Fruit fly (Drosophila melanogaster): Measurements from ENCODE around the gene CG33286.

dm6 chr3L:20950520-20951135, 23.9 kb downstream of the CG33286 start:
- TF ChIP-seq CG33017 (tag; optimal IDR thresholded peaks at IDR 0.05) (no peak), pad (GFP tag; optimal IDR thresholded peaks at IDR 0.05) (no peak), CG1620 (GFP tag; optimal IDR thresholded peaks at IDR 0.05) (no peak), cic (GFP tag; optimal IDR thresholded peaks at IDR 0.05) (no peak), Clk (GFP tag; optimal IDR thresholded peaks at IDR 0.05) (no peak), CG7101 (tag; optimal IDR thresholded peaks at IDR 0.05) (no peak), kay (GFP tag; ENCODE audit: borderline replicate concordance) (no peak), ovo (GFP tag; optimal IDR thresholded peaks at IDR 0.05) (no peak), CG12768 (GFP tag; optimal IDR thresholded peaks at IDR 0.05) (no peak), CG7045 (GFP tag; optimal IDR thresholded peaks at IDR 0.05) (no peak), Mnt (GFP tag; optimal IDR thresholded peaks at IDR 0.05) (no peak), cnc (optimal IDR thresholded peaks at IDR 0.05) (no peak)

All from whole organism, adult.